Fruit fly (Drosophila melanogaster) whole organism, embryonic: ENCODE results near the gene CG46467.

Experiments used
- B-H2 ChIP-seq: fragments of 200-800 bp; sonication (Bioruptor generic); optimal IDR thresholded peaks from 2 replicates; lab custom pipeline; 2018; ENCODE audit warnings: missing biosample characterization, mild to moderate bottlenecking, missing genetic modification characterization
- Blimp-1 ChIP-seq: fragments of 200-800 bp; sonication (Bioruptor generic); optimal IDR thresholded peaks from 3 replicates; lab custom pipeline; 2018; ENCODE audit warnings: missing biosample characterization, missing genetic modification characterization, mild to moderate bottlenecking, moderate library complexity, missing genetic modification reagents
- CG10366 ChIP-seq: fragments of 200-800 bp; sonication (Bioruptor generic); IDR thresholded peaks from 2 replicates; pipeline ENCODE4 v1.3.6; 2022; ENCODE audit warnings: missing biosample characterization, missing genetic modification characterization
- CG10543 ChIP-seq: fragments of 200-800 bp; sonication (Bioruptor generic); optimal IDR thresholded peaks from 3 replicates; lab custom pipeline; 2017; ENCODE audit warnings: missing biosample characterization, mild to moderate bottlenecking, missing genetic modification characterization, moderate library complexity
- CG12071 ChIP-seq: fragments of 200-800 bp; sonication (Bioruptor generic); optimal IDR thresholded peaks from 3 replicates; lab custom pipeline; 2018; ENCODE audit warnings: missing biosample characterization, mild to moderate bottlenecking, missing genetic modification characterization
- CG12104 ChIP-seq: fragments of 200-800 bp; sonication (Bioruptor generic); optimal IDR thresholded peaks from 3 replicates; lab custom pipeline; 2016; ENCODE audit warnings: missing biosample characterization, missing genetic modification characterization
- CG12769 ChIP-seq: fragments of 200-800 bp; sonication (Bioruptor generic); optimal IDR thresholded peaks from 2 replicates; lab custom pipeline; 2019; ENCODE audit warnings: missing biosample characterization, mild to moderate bottlenecking, missing genetic modification characterization, moderate library complexity
- CG13624 ChIP-seq: fragments of 200-800 bp; sonication (Bioruptor generic); optimal IDR thresholded peaks from 2 replicates; lab custom pipeline; 2016; ENCODE audit warnings: missing biosample characterization, missing genetic modification characterization
- CG14014 ChIP-seq: fragments of 200-800 bp; sonication (Bioruptor generic); IDR thresholded peaks from 2 replicates; pipeline ENCODE4 v1.3.6; 2022; ENCODE audit warnings: missing biosample characterization, missing genetic modification characterization
- CG14667 ChIP-seq: fragments of 200-800 bp; sonication (Bioruptor generic); IDR thresholded peaks from 2 replicates; pipeline ENCODE4 v1.3.6; 2022; ENCODE audit warnings: missing biosample characterization, missing genetic modification characterization
- CG15696 ChIP-seq: fragments of 200-800 bp; sonication (Bioruptor generic); optimal IDR thresholded peaks from 2 replicates; lab custom pipeline; 2019; ENCODE audit warnings: missing biosample characterization, mild to moderate bottlenecking, missing genetic modification characterization, moderate library complexity
- CG1602 ChIP-seq: fragments of 200-800 bp; sonication (Bioruptor generic); optimal IDR thresholded peaks from 3 replicates; lab custom pipeline; 2016; ENCODE audit warnings: missing biosample characterization, missing genetic modification characterization
- CG16863 ChIP-seq: fragments of 200-800 bp; sonication (Bioruptor generic); optimal IDR thresholded peaks from 3 replicates; lab custom pipeline; 2016; ENCODE audit warnings: missing biosample characterization, missing genetic modification characterization
- CG2712 ChIP-seq: fragments of 200-800 bp; optimal IDR thresholded peaks from 3 replicates; lab custom pipeline; 2019; ENCODE audit warnings: missing biosample characterization, mild to moderate bottlenecking, missing genetic modification characterization, moderate library complexity
- CG31388 ChIP-seq: fragments of 200-800 bp; sonication (Bioruptor generic); optimal IDR thresholded peaks from 2 replicates; lab custom pipeline; 2016; ENCODE audit warnings: missing biosample characterization, missing genetic modification characterization
- CG34376 ChIP-seq: fragments of 200-800 bp; sonication (Bioruptor generic); optimal IDR thresholded peaks from 2 replicates; lab custom pipeline; 2018; ENCODE audit warnings: missing biosample characterization, mild to moderate bottlenecking, missing genetic modification characterization
- CG34422 ChIP-seq: fragments of 200-800 bp; sonication (Bioruptor generic); IDR thresholded peaks from 3 replicates; pipeline ENCODE4 v1.3.6; 2022; ENCODE audit warnings: missing biosample characterization, missing genetic modification characterization
- CG8281 ChIP-seq: fragments of 200-800 bp; sonication (Bioruptor generic); optimal IDR thresholded peaks from 2 replicates; lab custom pipeline; 2018; ENCODE audit warnings: missing biosample characterization, mild to moderate bottlenecking, missing genetic modification characterization, moderate library complexity
- CG9727 ChIP-seq: fragments of 200-800 bp; sonication (Bioruptor generic); optimal IDR thresholded peaks from 3 replicates; lab custom pipeline; 2017; ENCODE audit warnings: missing biosample characterization, mild to moderate bottlenecking, missing genetic modification characterization
- CG9876 ChIP-seq: fragments of 200-800 bp; sonication (Bioruptor generic); optimal IDR thresholded peaks from 2 replicates; lab custom pipeline; 2016; ENCODE audit warnings: missing biosample characterization, missing genetic modification characterization
- CHES-1-like ChIP-seq: fragments of 200-800 bp; sonication (Bioruptor generic); optimal IDR thresholded peaks from 2 replicates; lab custom pipeline; 2016; ENCODE audit warnings: missing biosample characterization, missing genetic modification characterization
- CTCF ChIP-seq: fragments of 200-800 bp; sonication (Bioruptor generic); optimal IDR thresholded peaks from 2 replicates; lab custom pipeline; 2017; ENCODE audit warnings: missing biosample characterization, mild to moderate bottlenecking, missing genetic modification characterization, moderate library complexity
- E2f1 ChIP-seq: fragments of 200-800 bp; sonication (Bioruptor generic); IDR thresholded peaks from 2 replicates; pipeline ENCODE4 v1.3.6; 2022; ENCODE audit warnings: missing biosample characterization, missing genetic modification characterization
- HHEX ChIP-seq: fragments of 200-800 bp; sonication (Bioruptor generic); optimal IDR thresholded peaks from 3 replicates; lab custom pipeline; 2017; ENCODE audit warnings: missing biosample characterization, mild to moderate bottlenecking, missing genetic modification characterization, missing genetic modification reagents
- HLH4C ChIP-seq: fragments of 200-800 bp; sonication (Bioruptor generic); IDR thresholded peaks from 3 replicates; pipeline ENCODE4 v1.3.6; 2022; ENCODE audit warnings: missing biosample characterization, missing genetic modification characterization; ENCODE audit not compliant: partially characterized antibody
- HmgZ ChIP-seq: fragments of 200-800 bp; sonication (Bioruptor generic); optimal IDR thresholded peaks from 2 replicates; lab custom pipeline; 2018; ENCODE audit warnings: missing biosample characterization, mild to moderate bottlenecking, missing genetic modification characterization
- Hmx ChIP-seq: fragments of 200-800 bp; sonication (Bioruptor generic); optimal IDR thresholded peaks from 2 replicates; lab custom pipeline; 2016; ENCODE audit warnings: missing biosample characterization, missing genetic modification characterization
- NFAT ChIP-seq: fragments of 200-800 bp; sonication (Bioruptor generic); IDR thresholded peaks from 2 replicates; pipeline ENCODE4 v1.3.6; 2022; ENCODE audit warnings: missing biosample characterization, missing genetic modification characterization
- Opbp ChIP-seq: fragments of 200-800 bp; sonication (Bioruptor generic); IDR thresholded peaks from 3 replicates; pipeline ENCODE4 v1.3.6; 2022; ENCODE audit warnings: missing biosample characterization, missing genetic modification characterization; ENCODE audit not compliant: partially characterized antibody
- Ptx1 ChIP-seq: fragments of 200-800 bp; sonication (Bioruptor generic); IDR thresholded peaks from 2 replicates; pipeline ENCODE4 v1.3.6; 2022; ENCODE audit warnings: missing biosample characterization, missing genetic modification characterization
- Ravus ChIP-seq: fragments of 200-800 bp; sonication (Bioruptor generic); IDR thresholded peaks from 2 replicates; pipeline ENCODE4 v1.3.6; 2022; ENCODE audit warnings: missing biosample characterization, missing genetic modification characterization
- Xrp1 ChIP-seq: fragments of 200-800 bp; sonication (Bioruptor generic); IDR thresholded peaks from 2 replicates; pipeline ENCODE4 v1.3.6; 2022; ENCODE audit warnings: missing biosample characterization, missing genetic modification characterization
- ash1 ChIP-seq: fragments of 200-800 bp; sonication (Bioruptor generic); optimal IDR thresholded peaks from 2 replicates; lab custom pipeline; 2018; ENCODE audit warnings: missing biosample characterization, mild to moderate bottlenecking, missing genetic modification characterization
- btn ChIP-seq: fragments of 200-800 bp; sonication (Bioruptor generic); optimal IDR thresholded peaks from 2 replicates; lab custom pipeline; 2016; ENCODE audit warnings: missing biosample characterization, missing genetic modification characterization
- cwo ChIP-seq: fragments of 200-800 bp; sonication (Bioruptor generic); optimal IDR thresholded peaks from 3 replicates; lab custom pipeline; 2017; ENCODE audit warnings: missing biosample characterization, missing genetic modification characterization, mild to moderate bottlenecking, moderate library complexity, missing genetic modification reagents
- dpn ChIP-seq, 2 experiments: fragments of 200-800 bp; sonication (Bioruptor generic); optimal IDR thresholded peaks; 3 replicates each; lab custom pipeline; 2016; ENCODE audit warnings: missing biosample characterization in 2 of 2, missing genetic modification characterization in 2 of 2
- eve ChIP-seq, 2 experiments: fragments of >200 bp; optimal IDR thresholded peaks; 2 replicates each; lab custom pipeline; 2017; ENCODE audit warnings: missing biosample characterization in 2 of 2, missing genetic modification characterization in 2 of 2
- fu2 ChIP-seq: fragments of 200-800 bp; sonication (Bioruptor generic); optimal IDR thresholded peaks from 2 replicates; lab custom pipeline; 2016; ENCODE audit warnings: missing biosample characterization, missing genetic modification characterization
- gem ChIP-seq: fragments of 200-800 bp; sonication (Bioruptor generic); optimal IDR thresholded peaks from 2 replicates; lab custom pipeline; 2019; ENCODE audit warnings: missing biosample characterization, mild to moderate bottlenecking, missing genetic modification characterization, moderate library complexity
- her ChIP-seq: fragments of 200-800 bp; sonication (Bioruptor generic); optimal IDR thresholded peaks from 2 replicates; lab custom pipeline; 2016; ENCODE audit warnings: missing biosample characterization, missing genetic modification characterization
- kah ChIP-seq: fragments of 200-800 bp; sonication (Bioruptor generic); optimal IDR thresholded peaks from 2 replicates; lab custom pipeline; 2018; ENCODE audit warnings: missing biosample characterization, mild to moderate bottlenecking, missing genetic modification characterization
- lmd ChIP-seq: fragments of 200-800 bp; sonication (Bioruptor generic); IDR thresholded peaks from 2 replicates; pipeline ENCODE4 v1.3.6; 2022; ENCODE audit warnings: missing biosample characterization, missing genetic modification characterization
- lola ChIP-seq, 3 experiments: fragments of >200 bp in 2 of 3; fragments of 200-800 bp in 1 of 3; sonication (Bioruptor generic) in 1 of 3; optimal IDR thresholded peaks; 2 replicates each; lab custom pipeline; 2017 to 2019; ENCODE audit warnings: missing biosample characterization in 3 of 3, missing genetic modification characterization in 3 of 3, mild to moderate bottlenecking in 1 of 3, moderate library complexity in 1 of 3
- lov ChIP-seq, 2 experiments: fragments of 200-800 bp in 1 of 2; fragments of >200 bp in 1 of 2; sonication (Bioruptor generic) in 1 of 2; IDR thresholded peaks in 1 of 2; optimal IDR thresholded peaks in 1 of 2; 2 replicates in 1 of 2; 3 replicates in 1 of 2; pipeline versions ENCODE4 v1.3.6 to Lab custom; 2017 to 2022; ENCODE audit warnings: missing biosample characterization in 1 of 2, missing genetic modification characterization in 1 of 2
- nom ChIP-seq: fragments of 200-800 bp; sonication (Bioruptor generic); optimal IDR thresholded peaks from 2 replicates; lab custom pipeline; 2017; ENCODE audit warnings: missing biosample characterization, missing genetic modification characterization, mild to moderate bottlenecking, moderate library complexity, missing genetic modification reagents
- schlank ChIP-seq: fragments of 200-800 bp; sonication (Bioruptor generic); optimal IDR thresholded peaks from 2 replicates; lab custom pipeline; 2018; ENCODE audit warnings: missing biosample characterization, mild to moderate bottlenecking, missing genetic modification characterization
- so ChIP-seq: fragments of 200-800 bp; sonication (Bioruptor generic); IDR thresholded peaks from 3 replicates; pipeline ENCODE4 v1.3.6; 2022; ENCODE audit warnings: missing biosample characterization, missing genetic modification characterization
- tna ChIP-seq: fragments of 200-800 bp; sonication (Bioruptor generic); IDR thresholded peaks from 2 replicates; pipeline ENCODE4 v1.3.6; 2022; ENCODE audit warnings: missing biosample characterization, missing genetic modification characterization; ENCODE audit not compliant: partially characterized antibody
- zen2 ChIP-seq: fragments of 200-800 bp; sonication (Bioruptor generic); IDR thresholded peaks from 3 replicates; pipeline ENCODE4 v1.3.6; 2022; ENCODE audit warnings: missing biosample characterization, missing genetic modification characterization; ENCODE audit not compliant: partially characterized antibody

CG46467 gene

dm6 chr3R:9874118-9874808 lies at the start of gene CG46467, which contains the start of gene Glut4EF (continued):
- TF ChIP-seq her (GFP tag; lab: Kevin White, UChicago) (peak; percentile 55), lola (GFP tag; optimal IDR thresholded peaks at IDR 0.05; lab: Kevin White, UChicago) (peak in 1 of 3 experiments; percentile 78), so (no peak; the same call in 2 of the 3 replicates), fu2 (no peak), CG13624 (GFP tag; lab: Kevin White, UChicago) (peak; percentile 83), ash1 (GFP tag; lab: Kevin White, UChicago) (no peak), Blimp-1 (GFP tag; lab: Kevin White, UChicago) (peak; percentile 32), CTCF (GFP tag; lab: Kevin White, UChicago) (no peak), btn (GFP tag; lab: Kevin White, UChicago) (no peak), zen2 (peak; percentile 21; the same call in 2 of the 3 replicates), eve (GFP tag; optimal IDR thresholded peaks at IDR 0.05; lab: Kevin White, UChicago) (peak in 1 of 2 experiments; percentile 73), CHES-1-like (GFP tag; lab: Kevin White, UChicago) (peak; percentile 50), CG34422 (GFP tag; lab: Robert Waterston, UW) (peak; percentile 82; the same call in 2 of the 3 replicates), tna (GFP tag; lab: Robert Waterston, UW) (peak; percentile 35; the same call in 1 of the 2 replicates), HLH4C (GFP tag; lab: Robert Waterston, UW) (peak; percentile 39; the same call in 1 of the 3 replicates), CG31388 (GFP tag; lab: Kevin White, UChicago) (no peak), CG34376 (GFP tag; lab: Kevin White, UChicago) (peak; percentile 16), CG12104 (no peak), CG2712 (tag; lab: Kevin White, UChicago) (peak; percentile 18), CG10543 (peak; percentile 55), B-H2 (GFP tag; lab: Kevin White, UChicago) (no peak), Ptx1 (GFP tag; lab: Robert Waterston, UW) (no peak), CG14014 (GFP tag; lab: Robert Waterston, UW) (peak; percentile 28; the same call in 1 of the 2 replicates), CG16863 (no peak), Opbp (GFP tag; lab: Robert Waterston, UW) (0 out of 3 replicates have a peak, but pooled peaks have one; percentile 29), CG12071 (GFP tag; lab: Kevin White, UChicago) (peak; percentile 48), CG14667 (GFP tag; lab: Robert Waterston, UW) (no peak), CG8281 (tag; lab: Kevin White, UChicago) (no peak), Hmx (GFP tag; lab: Kevin White, UChicago) (no peak), nom (GFP tag; lab: Kevin White, UChicago) (no peak), dpn (GFP tag; optimal IDR thresholded peaks at IDR 0.05; lab: Kevin White, UChicago) (no peak), cwo (GFP tag; lab: Kevin White, UChicago) (peak; percentile 5), HHEX (GFP tag; lab: Kevin White, UChicago) (peak; percentile 29), Xrp1 (GFP tag; lab: Robert Waterston, UW) (0 out of 2 replicates have a peak, but pooled peaks have one; percentile 12), NFAT (GFP tag; lab: Robert Waterston, UW) (no peak), CG1602 (GFP tag; lab: Kevin White, UChicago) (no peak), Ravus (no peak), lov (optimal IDR thresholded peaks at IDR 0.05; lab: Kevin White, UChicago) (no peak), lov (GFP tag; IDR thresholded peaks at IDR 0.05; lab: Robert Waterston, UW) (no peak), CG12769 (peak; percentile 59), HmgZ (tag; lab: Kevin White, UChicago) (peak; percentile 32), gem (tag; lab: Kevin White, UChicago) (no peak), CG9727 (peak; percentile 18), kah (GFP tag; lab: Kevin White, UChicago) (peak; percentile 31), CG9876 (GFP tag; lab: Kevin White, UChicago) (no peak), E2f1 (GFP tag; lab: Robert Waterston, UW) (no peak), lmd (GFP tag; lab: Robert Waterston, UW) (no peak), CG10366 (GFP tag; lab: Robert Waterston, UW) (no peak), CG15696 (tag; lab: Kevin White, UChicago) (no peak), schlank (no peak)
